Fruit fly (Drosophila melanogaster) whole organism, embryonic: ENCODE results near the gene fne.
A peak's percentile ranks its signal among the peaks of the same experiment; 100 is the strongest.

ENCODE experiments used
- C15 ChIP-seq: fragments of 200-800 bp; sonication (Bioruptor generic); IDR thresholded peaks from 3 replicates; pipeline ENCODE4 v1.3.6; 2022; ENCODE audit warnings: missing biosample characterization, missing genetic modification characterization
- CG14667 ChIP-seq: fragments of 200-800 bp; sonication (Bioruptor generic); IDR thresholded peaks from 2 replicates; pipeline ENCODE4 v1.3.6; 2022; ENCODE audit warnings: missing biosample characterization, missing genetic modification characterization
- CG14965 ChIP-seq: fragments of 200-800 bp; sonication (Bioruptor generic); optimal IDR thresholded peaks from 2 replicates; lab custom pipeline; 2016; ENCODE audit warnings: missing biosample characterization, missing genetic modification characterization, borderline replicate concordance
- CG15479 ChIP-seq: fragments of 200-800 bp; sonication (Bioruptor generic); optimal IDR thresholded peaks from 3 replicates; lab custom pipeline; 2019; ENCODE audit warnings: missing biosample characterization, mild to moderate bottlenecking, missing genetic modification characterization, moderate library complexity
- CG15696 ChIP-seq: fragments of 200-800 bp; sonication (Bioruptor generic); optimal IDR thresholded peaks from 2 replicates; lab custom pipeline; 2019; ENCODE audit warnings: missing biosample characterization, mild to moderate bottlenecking, missing genetic modification characterization, moderate library complexity
- CG1603 ChIP-seq: fragments of 200-800 bp; sonication (Bioruptor generic); optimal IDR thresholded peaks from 2 replicates; lab custom pipeline; 2019; ENCODE audit warnings: missing biosample characterization, mild to moderate bottlenecking, missing genetic modification characterization, moderate library complexity
- CG17568 ChIP-seq: fragments of 200-800 bp; sonication (Bioruptor generic); optimal IDR thresholded peaks from 2 replicates; lab custom pipeline; 2018; ENCODE audit warnings: missing biosample characterization, mild to moderate bottlenecking, missing genetic modification characterization, moderate library complexity
- CG17612 ChIP-seq: fragments of 200-800 bp; sonication (Bioruptor generic); IDR thresholded peaks from 2 replicates; pipeline ENCODE4 v1.3.6; 2022; ENCODE audit warnings: missing biosample characterization, missing genetic modification characterization
- CG17829 ChIP-seq: fragments of 200-800 bp; optimal IDR thresholded peaks from 2 replicates; lab custom pipeline; 2019; ENCODE audit warnings: missing biosample characterization, mild to moderate bottlenecking, missing genetic modification characterization, moderate library complexity
- CG2678 ChIP-seq: fragments of 200-800 bp; sonication (Bioruptor generic); optimal IDR thresholded peaks from 3 replicates; lab custom pipeline; 2019; ENCODE audit warnings: missing biosample characterization, mild to moderate bottlenecking, missing genetic modification characterization, moderate library complexity
- CG30431 ChIP-seq: fragments of 200-800 bp; sonication (Bioruptor generic); optimal IDR thresholded peaks from 2 replicates; lab custom pipeline; 2017; ENCODE audit warnings: missing biosample characterization, missing genetic modification characterization
- CG31224 ChIP-seq: fragments of 200-800 bp; sonication (Bioruptor generic); IDR thresholded peaks from 2 replicates; pipeline ENCODE4 v1.3.6; 2022; ENCODE audit warnings: missing biosample characterization, missing genetic modification characterization
- CG4282 ChIP-seq: fragments of 200-800 bp; sonication (Bioruptor generic); optimal IDR thresholded peaks from 2 replicates; lab custom pipeline; 2016; ENCODE audit warnings: missing biosample characterization, missing genetic modification characterization
- CG4404 ChIP-seq: fragments of 200-800 bp; sonication (Bioruptor generic); IDR thresholded peaks from 2 replicates; pipeline ENCODE4 v1.3.6; 2022; ENCODE audit warnings: missing biosample characterization, missing genetic modification characterization
- CG6813 ChIP-seq: fragments of 200-800 bp; sonication (Bioruptor generic); optimal IDR thresholded peaks from 2 replicates; lab custom pipeline; 2017; ENCODE audit warnings: missing biosample characterization, missing genetic modification characterization, mild to moderate bottlenecking, moderate library complexity, missing genetic modification reagents
- CG8290 ChIP-seq, 3 experiments: fragments of 200-800 bp; sonication (Bioruptor generic); optimal IDR thresholded peaks; 2 replicates each; lab custom pipeline; 2016 to 2019; ENCODE audit warnings: missing biosample characterization in 3 of 3, missing genetic modification characterization in 3 of 3, mild to moderate bottlenecking in 2 of 3, moderate library complexity in 1 of 3
- CG9727 ChIP-seq: fragments of 200-800 bp; sonication (Bioruptor generic); optimal IDR thresholded peaks from 3 replicates; lab custom pipeline; 2017; ENCODE audit warnings: missing biosample characterization, mild to moderate bottlenecking, missing genetic modification characterization
- CG9932 ChIP-seq: fragments of 200-800 bp; sonication (Bioruptor generic); IDR thresholded peaks from 2 replicates; pipeline ENCODE4 v1.3.6; 2022; ENCODE audit warnings: missing biosample characterization, missing genetic modification characterization
- Camta ChIP-seq: fragments of 200-800 bp; sonication (Bioruptor generic); optimal IDR thresholded peaks from 2 replicates; lab custom pipeline; 2016; ENCODE audit warnings: missing biosample characterization, missing genetic modification characterization
- Chrac-16 ChIP-seq: fragments of 200-800 bp; sonication (Bioruptor generic); optimal IDR thresholded peaks from 3 replicates; lab custom pipeline; 2016; ENCODE audit warnings: missing biosample characterization, missing genetic modification characterization
- CkIIα-i1 ChIP-seq: fragments of 200-800 bp; sonication (Bioruptor generic); IDR thresholded peaks from 2 replicates; pipeline ENCODE4 v1.3.6; 2022; ENCODE audit warnings: missing biosample characterization, missing genetic modification characterization
- ERR ChIP-seq: fragments of 200-800 bp; sonication (Bioruptor generic); optimal IDR thresholded peaks from 2 replicates; lab custom pipeline; 2016; ENCODE audit warnings: missing biosample characterization, missing genetic modification characterization
- Ets65A ChIP-seq: fragments of 200-800 bp; sonication (Bioruptor generic); peaks from one replicate; lab custom pipeline; 2016; ENCODE audit warnings: missing biosample characterization, missing genetic modification characterization
- HLH4C ChIP-seq: fragments of 200-800 bp; sonication (Bioruptor generic); IDR thresholded peaks from 3 replicates; pipeline ENCODE4 v1.3.6; 2022; ENCODE audit warnings: missing biosample characterization, missing genetic modification characterization; ENCODE audit not compliant: partially characterized antibody
- Hr3 ChIP-seq: fragments of 200-800 bp; sonication (Bioruptor generic); optimal IDR thresholded peaks from 3 replicates; lab custom pipeline; 2016; ENCODE audit warnings: missing biosample characterization, missing genetic modification characterization
- MESR4 ChIP-seq: fragments of 200-800 bp; sonication (Bioruptor generic); optimal IDR thresholded peaks from 2 replicates; lab custom pipeline; 2018; ENCODE audit warnings: missing biosample characterization, mild to moderate bottlenecking, missing genetic modification characterization, moderate library complexity
- Opbp ChIP-seq: fragments of 200-800 bp; sonication (Bioruptor generic); IDR thresholded peaks from 3 replicates; pipeline ENCODE4 v1.3.6; 2022; ENCODE audit warnings: missing biosample characterization, missing genetic modification characterization; ENCODE audit not compliant: partially characterized antibody
- PHDP ChIP-seq: fragments of 200-800 bp; sonication (Bioruptor generic); optimal IDR thresholded peaks from 3 replicates; lab custom pipeline; 2018; ENCODE audit warnings: missing biosample characterization, mild to moderate bottlenecking, missing genetic modification characterization, moderate library complexity
- Ptx1 ChIP-seq: fragments of 200-800 bp; sonication (Bioruptor generic); IDR thresholded peaks from 2 replicates; pipeline ENCODE4 v1.3.6; 2022; ENCODE audit warnings: missing biosample characterization, missing genetic modification characterization
- Xbp1 ChIP-seq: fragments of 200-800 bp; sonication (Bioruptor generic); optimal IDR thresholded peaks from 3 replicates; lab custom pipeline; 2016; ENCODE audit warnings: missing biosample characterization, mild to moderate bottlenecking, missing genetic modification characterization
- YL-1 ChIP-seq: fragments of 200-800 bp; sonication (Bioruptor generic); optimal IDR thresholded peaks from 3 replicates; lab custom pipeline; 2017; ENCODE audit warnings: missing biosample characterization, mild to moderate bottlenecking, missing genetic modification characterization
- ase ChIP-seq: fragments of 200-800 bp; sonication (Bioruptor generic); IDR thresholded peaks from 3 replicates; pipeline ENCODE4 v1.3.6; 2022; ENCODE audit warnings: missing biosample characterization, missing genetic modification characterization
- cas ChIP-seq: fragments of 200-800 bp; sonication (Bioruptor generic); IDR thresholded peaks from 2 replicates; pipeline ENCODE4 v1.3.6; 2022; ENCODE audit warnings: missing biosample characterization, missing genetic modification characterization
- cato ChIP-seq: fragments of 200-800 bp; sonication (Bioruptor generic); optimal IDR thresholded peaks from 2 replicates; lab custom pipeline; 2016; ENCODE audit warnings: missing biosample characterization, missing genetic modification characterization, borderline replicate concordance
- chn ChIP-seq: fragments of 200-800 bp; sonication (Bioruptor generic); optimal IDR thresholded peaks from 2 replicates; lab custom pipeline; 2016; ENCODE audit warnings: missing biosample characterization, missing genetic modification characterization
- cwo ChIP-seq: fragments of 200-800 bp; sonication (Bioruptor generic); optimal IDR thresholded peaks from 3 replicates; lab custom pipeline; 2017; ENCODE audit warnings: missing biosample characterization, missing genetic modification characterization, mild to moderate bottlenecking, moderate library complexity, missing genetic modification reagents
- esg ChIP-seq: fragments of 200-800 bp; sonication (Bioruptor generic); conservative IDR thresholded peaks from 2 replicates; pipeline ENCODE4 v1.3.6; 2022; ENCODE audit warnings: missing biosample characterization, missing genetic modification characterization
- fd96Cb ChIP-seq: fragments of 200-800 bp; sonication (Bioruptor generic); optimal IDR thresholded peaks from 2 replicates; lab custom pipeline; 2018; ENCODE audit warnings: missing biosample characterization, mild to moderate bottlenecking, missing genetic modification characterization, moderate library complexity
- grau ChIP-seq: fragments of 200-800 bp; optimal IDR thresholded peaks from 3 replicates; lab custom pipeline; 2019; ENCODE audit warnings: missing biosample characterization, mild to moderate bottlenecking, missing genetic modification characterization, moderate library complexity
- hkb ChIP-seq, 2 experiments: fragments of 200-800 bp in 1 of 2; fragments of >200 bp in 1 of 2; sonication (Bioruptor generic) in 1 of 2; IDR thresholded peaks in 1 of 2; optimal IDR thresholded peaks in 1 of 2; 2 replicates each; pipeline versions ENCODE4 v1.3.6 to Lab custom; 2017 to 2022; ENCODE audit warnings: missing biosample characterization in 1 of 2, missing genetic modification characterization in 1 of 2
- lola ChIP-seq, 3 experiments: fragments of >200 bp in 2 of 3; fragments of 200-800 bp in 1 of 3; sonication (Bioruptor generic) in 1 of 3; optimal IDR thresholded peaks; 2 replicates each; lab custom pipeline; 2017 to 2019; ENCODE audit warnings: missing biosample characterization in 3 of 3, missing genetic modification characterization in 3 of 3, mild to moderate bottlenecking in 1 of 3, moderate library complexity in 1 of 3
- otp ChIP-seq: fragments of 200-800 bp; sonication (Bioruptor generic); IDR thresholded peaks from 3 replicates; pipeline ENCODE4, ENCODE4 v1.3.6; 2022; ENCODE audit warnings: missing biosample characterization, missing genetic modification characterization
- row ChIP-seq: fragments of 200-800 bp; sonication (Bioruptor generic); IDR thresholded peaks from 3 replicates; pipeline ENCODE4 v1.3.6; 2022; ENCODE audit warnings: missing biosample characterization, missing genetic modification characterization
- salm ChIP-seq: fragments of 200-800 bp; sonication (Bioruptor generic); optimal IDR thresholded peaks from 2 replicates; lab custom pipeline; 2018; ENCODE audit warnings: missing biosample characterization, mild to moderate bottlenecking, missing genetic modification characterization
- sens-2 ChIP-seq: fragments of 200-800 bp; sonication (Bioruptor generic); IDR thresholded peaks from 2 replicates; pipeline ENCODE4 v1.3.6; 2022; ENCODE audit warnings: missing biosample characterization, missing genetic modification characterization
- sima ChIP-seq: fragments of 200-800 bp; sonication (Bioruptor generic); optimal IDR thresholded peaks from 2 replicates; lab custom pipeline; 2016; ENCODE audit warnings: missing biosample characterization, missing genetic modification characterization
- twi ChIP-seq: fragments of 200-800 bp; optimal IDR thresholded peaks from 2 replicates; lab custom pipeline; 2019; ENCODE audit warnings: missing biosample characterization, mild to moderate bottlenecking, missing genetic modification characterization, moderate library complexity
- unpg ChIP-seq: fragments of 200-800 bp; sonication (Bioruptor generic); optimal IDR thresholded peaks from 3 replicates; lab custom pipeline; 2018; ENCODE audit warnings: missing biosample characterization, mild to moderate bottlenecking, missing genetic modification characterization, moderate library complexity

The fne gene

dm6 chrX:12913729-12914128, 3.5 kb upstream of the fne start (continued):
- TF ChIP-seq lola (GFP tag; optimal IDR thresholded peaks at IDR 0.05; lab: Kevin White, UChicago): peak in 1 of 3 experiments; percentile 15
- TF ChIP-seq CG9727 (GFP tag; lab: Kevin White, UChicago): peak; percentile 14
- TF ChIP-seq CG2678 (tag; lab: Kevin White, UChicago): peak; percentile 27
- no peak for TF ChIP-seq HLH4C (GFP tag; lab: Robert Waterston, UW)
- no peak for TF ChIP-seq ERR (GFP tag; lab: Kevin White, UChicago)
- TF ChIP-seq Camta (GFP tag; lab: Kevin White, UChicago): no peak
- TF ChIP-seq PHDP (tag; lab: Kevin White, UChicago): peak; percentile 16
- TF ChIP-seq unpg (GFP tag; lab: Kevin White, UChicago): peak; percentile 6
- no peak for TF ChIP-seq sens-2
- peak; percentile 77 for TF ChIP-seq Ets65A
- TF ChIP-seq Opbp (GFP tag; lab: Robert Waterston, UW): no peak
- TF ChIP-seq YL-1 (GFP tag; lab: Kevin White, UChicago): no peak
- TF ChIP-seq Xbp1 (GFP tag; lab: Kevin White, UChicago): peak; percentile 2
- no peak for TF ChIP-seq CG1603
- TF ChIP-seq CG17829 (tag; lab: Kevin White, UChicago): peak; percentile 3
- TF ChIP-seq otp: no peak
- 0 out of 3 replicates have a peak, but pooled peaks have one; percentile 25 for TF ChIP-seq row (GFP tag; lab: Robert Waterston, UW)
- no peak for TF ChIP-seq C15
- no peak for TF ChIP-seq ase (GFP tag; lab: Robert Waterston, UW)
- no peak for TF ChIP-seq Ptx1 (GFP tag; lab: Robert Waterston, UW)
- TF ChIP-seq CG9932 (GFP tag; lab: Robert Waterston, UW): no peak
- TF ChIP-seq chn (GFP tag; lab: Kevin White, UChicago): no peak
- TF ChIP-seq salm (tag; lab: Kevin White, UChicago): no peak
- TF ChIP-seq CG6813 (GFP tag; lab: Kevin White, UChicago): no peak
- TF ChIP-seq fd96Cb (tag; lab: Kevin White, UChicago): peak; percentile 11
- TF ChIP-seq CG17568: no peak
- TF ChIP-seq CkIIα-i1 (GFP tag; lab: Robert Waterston, UW): no peak
- no peak for TF ChIP-seq cwo (GFP tag; lab: Kevin White, UChicago)
- TF ChIP-seq CG31224 (GFP tag; lab: Robert Waterston, UW): no peak
- peak; percentile 55 for TF ChIP-seq CG4404
- TF ChIP-seq grau (tag; lab: Kevin White, UChicago): peak; percentile 29
- TF ChIP-seq CG15696 (tag; lab: Kevin White, UChicago): peak; percentile 17
- no peak for TF ChIP-seq sima (GFP tag; lab: Kevin White, UChicago)
- no peak for TF ChIP-seq CG14667 (GFP tag; lab: Robert Waterston, UW)
- TF ChIP-seq CG30431 (GFP tag; lab: Kevin White, UChicago): no peak
- TF ChIP-seq Chrac-16: peak; percentile 3
- TF ChIP-seq CG15479 (GFP tag; lab: Kevin White, UChicago): no peak

DNA sequence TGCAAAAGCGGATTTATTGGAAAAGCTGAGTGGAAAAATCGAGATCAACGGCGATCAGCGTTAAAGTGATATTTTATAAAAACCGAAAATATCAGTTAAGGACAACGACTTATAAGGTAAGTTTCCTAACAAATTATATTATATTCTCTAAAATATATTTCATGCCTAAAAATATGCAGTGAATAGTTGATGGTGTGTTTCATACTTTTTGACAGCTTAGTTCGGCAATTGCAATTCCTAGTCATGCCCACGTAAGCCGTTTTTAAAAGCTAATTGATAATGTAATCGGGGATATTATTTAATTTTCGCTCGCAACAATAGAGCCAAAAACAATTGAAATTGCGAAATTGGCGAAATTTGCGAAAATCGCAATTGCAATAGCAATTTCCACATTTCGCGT, 2.3 kb downstream of the fne start:
- TF ChIP-seq CG4282 (no peak), hkb (optimal IDR thresholded peaks at IDR 0.05; lab: Kevin White, UChicago) (no peak), hkb (GFP tag; IDR thresholded peaks at IDR 0.05; lab: Robert Waterston, UW) (no peak), lola (GFP tag; optimal IDR thresholded peaks at IDR 0.05; lab: Kevin White, UChicago) (no peak), cato (GFP tag; lab: Kevin White, UChicago) (no peak), esg (GFP tag; lab: Robert Waterston, UW) (no peak), CG14965 (GFP tag; lab: Kevin White, UChicago) (no peak), twi (no peak), CG17612 (GFP tag; lab: Robert Waterston, UW) (peak; percentile 61; the same call in 1 of the 2 replicates), cas (GFP tag; lab: Robert Waterston, UW) (no peak), MESR4 (GFP tag; lab: Kevin White, UChicago) (no peak), CG8290 (GFP tag; optimal IDR thresholded peaks at IDR 0.05; lab: Kevin White, UChicago) (no peak), CG8290 (tag; optimal IDR thresholded peaks at IDR 0.05; lab: Kevin White, UChicago) (peak in 1 of 2 experiments; percentile 91), Hr3 (GFP tag; lab: Kevin White, UChicago) (no peak)
